Worm (Caenorhabditis elegans) whole organism, L3 larva: ENCODE results near the gene dhs-23.

ENCODE experiments used
- aly-2 ChIP-seq: fragments of 150-350 bp; optimal IDR thresholded peaks from 2 replicates; lab custom pipeline; 2014; ENCODE audit warnings: missing biosample characterization, missing genetic modification characterization
- ceh-16 ChIP-seq: sonication (generic microtip); optimal IDR thresholded peaks from 2 replicates; lab custom pipeline; 2017; ENCODE audit warnings: missing biosample characterization, missing genetic modification characterization
- ceh-28 ChIP-seq: fragments of 150-350 bp; optimal IDR thresholded peaks from 2 replicates; lab custom pipeline; 2014; ENCODE audit warnings: missing biosample characterization, missing genetic modification reagents, missing genetic modification characterization
- ceh-9 ChIP-seq: sonication (generic microtip); optimal IDR thresholded peaks from 2 replicates; lab custom pipeline; 2018; ENCODE audit warnings: missing biosample characterization, missing genetic modification characterization
- elt-3 ChIP-seq, 3 experiments: fragments of 150-350 bp in 1 of 3; sonication (generic microtip) in 2 of 3; optimal IDR thresholded peaks; 2 replicates in 2 of 3; 4 replicates in 1 of 3; lab custom pipeline; 2014 to 2017; ENCODE audit warnings: missing biosample characterization in 3 of 3, missing genetic modification characterization in 3 of 3
- nhr-12 ChIP-seq: fragments of 150-350 bp; optimal IDR thresholded peaks from 2 replicates; lab custom pipeline; 2014; ENCODE audit warnings: missing biosample characterization, missing genetic modification characterization
- nhr-43 ChIP-seq: sonication (generic microtip); optimal IDR thresholded peaks from 2 replicates; lab custom pipeline; 2016; ENCODE audit warnings: mild to moderate bottlenecking, missing genetic modification characterization, missing compliant biosample characterization; ENCODE audit not compliant: poor library complexity, severe bottlenecking
- zag-1 ChIP-seq: fragments of 150-350 bp; optimal IDR thresholded peaks from 2 replicates; lab custom pipeline; 2014; ENCODE audit warnings: missing biosample characterization, missing genetic modification characterization
- ztf-11 ChIP-seq: fragments of 150-350 bp; optimal IDR thresholded peaks from 2 replicates; lab custom pipeline; 2014; ENCODE audit warnings: missing biosample characterization, missing genetic modification characterization
- ztf-4 ChIP-seq: fragments of 150-350 bp; optimal IDR thresholded peaks from 2 replicates; lab custom pipeline; 2014; ENCODE audit warnings: missing biosample characterization, missing genetic modification characterization

DNA sequence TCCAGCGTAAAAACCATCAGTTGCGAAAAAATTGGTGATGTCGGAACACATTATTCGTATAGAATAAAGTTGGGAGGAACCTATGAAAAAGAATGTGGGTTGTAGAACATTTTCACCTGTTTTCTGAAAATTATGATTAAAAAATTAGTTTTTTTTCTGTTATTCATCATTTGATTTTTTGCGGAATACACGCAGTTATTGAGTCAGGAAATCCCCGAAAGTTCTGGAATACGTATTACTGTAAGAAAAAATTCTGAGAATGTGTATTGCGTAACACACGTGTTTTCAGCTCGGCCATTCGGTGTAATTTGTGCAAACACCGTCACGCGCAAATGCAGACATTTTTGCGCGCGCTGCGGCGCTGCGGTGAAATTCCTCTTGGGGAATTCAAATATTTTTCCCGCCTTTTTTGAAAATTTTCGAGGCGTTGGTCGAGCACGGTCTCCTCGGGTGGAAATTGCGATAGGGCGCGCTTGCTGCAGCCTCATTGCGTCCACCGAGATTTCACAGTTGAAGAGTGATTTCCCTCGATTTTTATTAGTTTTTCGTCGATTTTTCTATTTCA, 7.9 kb downstream of the dhs-23 start, which contains the start of gene srh-170:
- TF ChIP-seq ceh-9 (no peak), nhr-12 (tag; lab: Kevin White, UChicago) (no peak), elt-3 (tag; optimal IDR thresholded peaks at IDR 0.05; lab: Kevin White, UChicago) (no peak), ceh-28 (no peak), ztf-4 (no peak), ztf-11 (tag; lab: Kevin White, UChicago) (no peak), nhr-43 (tag; lab: Kevin White, UChicago) (no peak), aly-2 (tag; lab: Kevin White, UChicago) (no peak), ceh-16 (tag; lab: Kevin White, UChicago) (no peak), zag-1 (tag; lab: Kevin White, UChicago) (no peak)
